Fruit fly (Drosophila melanogaster): Measurements from ENCODE around the gene CG7730.

DNA sequence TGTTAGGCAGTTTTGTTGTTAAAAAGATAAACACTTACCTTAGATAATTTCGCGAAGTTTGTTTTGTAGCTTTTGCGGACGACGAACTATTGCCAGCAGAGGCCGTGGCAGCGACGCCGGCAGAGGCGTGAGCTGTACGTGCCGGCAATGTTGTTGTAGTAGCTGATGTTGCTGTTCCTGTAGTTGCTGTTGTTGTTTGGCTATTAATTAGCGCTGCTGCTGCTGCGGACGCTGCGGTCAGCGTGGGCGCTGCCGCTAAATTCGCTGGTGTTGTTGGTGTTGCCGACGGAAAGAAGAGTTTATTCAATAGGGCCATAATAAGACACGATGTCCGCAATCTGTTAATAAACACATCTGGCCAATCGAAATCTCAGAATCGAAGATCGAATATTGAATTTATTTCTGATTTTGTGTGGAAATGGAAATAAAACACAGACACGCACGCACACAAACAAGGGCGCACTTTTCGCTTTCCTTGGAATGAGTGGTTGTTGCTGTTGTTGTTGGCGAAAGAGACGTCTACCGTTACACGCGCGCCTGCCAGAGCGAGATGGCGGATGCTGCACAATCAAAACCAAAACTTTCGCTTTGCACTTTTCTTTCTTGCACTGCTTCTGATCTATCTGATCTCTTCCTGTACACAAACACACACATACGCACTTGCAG lies 15.8 kb upstream of the CG7730 start:
- TF ChIP-seq Dp (GFP tag; optimal IDR thresholded peaks at IDR 0.05) (no peak), CG8290 (GFP tag; optimal IDR thresholded peaks at IDR 0.05) (no peak), CG8290 (tag; optimal IDR thresholded peaks at IDR 0.05) (no peak)
